Fruit fly (Drosophila melanogaster): Measurements from ENCODE around the gene mid.

mid gene

dm6 chr2L:5460907-5461723 lies at the start of gene mid:
Gene mid (plus strand): TSS chr2L:5461639.
- TF ChIP-seq CG6792 (GFP tag; optimal IDR thresholded peaks at IDR 0.05) (peak; percentile 21), Sox102F (GFP tag; optimal IDR thresholded peaks at IDR 0.05) (peak; percentile 31), Met (GFP tag; optimal IDR thresholded peaks at IDR 0.05) (no peak), fkh (GFP tag; optimal IDR thresholded peaks at IDR 0.05) (peak; percentile 57), ss (GFP tag; optimal IDR thresholded peaks at IDR 0.05) (peak; percentile 39 to 57), salr (GFP tag; optimal IDR thresholded peaks at IDR 0.05) (peak; percentile 5 to 91), Eip78C (GFP tag) (peak; percentile 47), esn (GFP tag; optimal IDR thresholded peaks at IDR 0.05) (peak; percentile 12), CG4318 (GFP tag; optimal IDR thresholded peaks at IDR 0.05) (no peak), net (GFP tag; optimal IDR thresholded peaks at IDR 0.05) (peak; percentile 16), achi (GFP tag; optimal IDR thresholded peaks at IDR 0.05) (peak; percentile 21), CG6808 (GFP tag; optimal IDR thresholded peaks at IDR 0.05) (peak; percentile 33), fd59A (GFP tag; optimal IDR thresholded peaks at IDR 0.05) (peak; percentile 12), CG10631 (GFP tag; optimal IDR thresholded peaks at IDR 0.05) (no peak), CG9139 (GFP tag; optimal IDR thresholded peaks at IDR 0.05) (no peak), CG16779 (tag; optimal IDR thresholded peaks at IDR 0.05) (no peak), CG6163 (GFP tag; IDR thresholded peaks at IDR 0.05) (0 out of 3 replicates have a peak, but pooled peaks have one; percentile 44), Eip75B (GFP tag; optimal IDR thresholded peaks at IDR 0.05) (peak; percentile 9), acj6 (GFP tag; optimal IDR thresholded peaks at IDR 0.05) (peak; percentile 2)

- TF ChIP-seq Gug (GFP tag; IDR thresholded peaks at IDR 0.05), result no peak
- no peak for TF ChIP-seq CG32006 (GFP tag; optimal IDR thresholded peaks at IDR 0.05)
- TF ChIP-seq Smox (GFP tag; optimal IDR thresholded peaks at IDR 0.05), result no peak
Observed at dm6 chr2L:5412550-5412949, 48.9 kb upstream of the mid start.

dm6 chr2L:5414635-5415191 lies 46.7 kb upstream of the mid start:
- TF ChIP-seq Blimp-1 (GFP tag; optimal IDR thresholded peaks at IDR 0.05) (no peak), CG11762 (GFP tag; optimal IDR thresholded peaks at IDR 0.05; ENCODE audit: insufficient read depth) (no peak), Eip93F (GFP tag; optimal IDR thresholded peaks at IDR 0.05) (no peak), topi (GFP tag; optimal IDR thresholded peaks at IDR 0.05) (no peak), CG3919 (GFP tag; optimal IDR thresholded peaks at IDR 0.05) (no peak), lz (GFP tag; optimal IDR thresholded peaks at IDR 0.05) (no peak), fd59A (GFP tag; optimal IDR thresholded peaks at IDR 0.05) (no peak), CG11902 (GFP tag; optimal IDR thresholded peaks at IDR 0.05) (no peak), svp (GFP tag) (no peak), Sox14 (GFP tag; optimal IDR thresholded peaks at IDR 0.05) (no peak), CG16779 (tag; optimal IDR thresholded peaks at IDR 0.05) (no peak), dsx (GFP tag; optimal IDR thresholded peaks at IDR 0.05; ENCODE audit: poor library complexity, severe bottlenecking) (no peak), Hr4 (GFP tag; optimal IDR thresholded peaks at IDR 0.05) (no peak), CG6854 (GFP tag; optimal IDR thresholded peaks at IDR 0.05) (no peak), CG11294 (GFP tag; IDR thresholded peaks at IDR 0.05) (no peak), ss (GFP tag; optimal IDR thresholded peaks at IDR 0.05) (no peak), salr (GFP tag; optimal IDR thresholded peaks at IDR 0.05) (no peak), CG1621 (tag; optimal IDR thresholded peaks at IDR 0.05) (no peak), vri (GFP tag; optimal IDR thresholded peaks at IDR 0.05) (no peak)

Measured in whole organism, prepupa.